Worm (Caenorhabditis elegans) whole organism, L2 larva: Measurements from ENCODE around the gene apb-1.

Source experiments
- ama-1 ChIP-seq: fragments of 150-350 bp; optimal IDR thresholded peaks from 2 replicates; lab custom pipeline; 2018; ENCODE audit warnings: inconsistent platforms
- ceh-16 ChIP-seq: fragments of 150-350 bp; optimal IDR thresholded peaks from 2 replicates; lab custom pipeline; 2014; ENCODE audit warnings: missing biosample characterization, missing genetic modification characterization
- egl-27 ChIP-seq: sonication (generic microtip); optimal IDR thresholded peaks from 3 replicates; lab custom pipeline; 2017; ENCODE audit warnings: missing biosample characterization, missing genetic modification reagents, missing genetic modification characterization
- fos-1 ChIP-seq: fragments of 150-350 bp; optimal IDR thresholded peaks from 2 replicates; lab custom pipeline; 2014; ENCODE audit warnings: missing biosample characterization, missing genetic modification characterization
- mdl-1 ChIP-seq, 2 experiments: fragments of 150-350 bp in 1 of 2; sonication (generic microtip) in 1 of 2; optimal IDR thresholded peaks; 2 replicates each; lab custom pipeline; 2017; ENCODE audit warnings: missing biosample characterization in 2 of 2, missing genetic modification characterization in 2 of 2
- nhr-12 ChIP-seq: fragments of 150-350 bp; optimal IDR thresholded peaks from 2 replicates; lab custom pipeline; 2014; ENCODE audit warnings: missing biosample characterization, missing genetic modification characterization
- nhr-21 ChIP-seq: fragments of 150-350 bp; optimal IDR thresholded peaks from 2 replicates; lab custom pipeline; 2014; ENCODE audit warnings: missing biosample characterization, missing genetic modification characterization
- snpc-4 ChIP-seq: fragments of 150-350 bp; optimal IDR thresholded peaks from 2 replicates; lab custom pipeline; 2014; ENCODE audit warnings: missing biosample characterization, missing genetic modification characterization

- TF ChIP-seq nhr-12 (tag; lab: Kevin White, UChicago) (no peak), ceh-16 (tag; lab: Kevin White, UChicago) (no peak), nhr-21 (no peak), fos-1 (tag; lab: Kevin White, UChicago) (no peak), mdl-1 (tag; optimal IDR thresholded peaks at IDR 0.05; lab: Kevin White, UChicago) (no peak), snpc-4 (tag; lab: Kevin White, UChicago) (no peak), egl-27 (tag; lab: Kevin White, UChicago) (no peak), ama-1 (lab: Kevin White, UChicago) (no peak)
These were observed 44.5 kb downstream of the apb-1 start for ce11 chrIII:2552382-2552781.
